Worm (Caenorhabditis elegans): ENCODE data around the gene tbb-1.

DNA sequence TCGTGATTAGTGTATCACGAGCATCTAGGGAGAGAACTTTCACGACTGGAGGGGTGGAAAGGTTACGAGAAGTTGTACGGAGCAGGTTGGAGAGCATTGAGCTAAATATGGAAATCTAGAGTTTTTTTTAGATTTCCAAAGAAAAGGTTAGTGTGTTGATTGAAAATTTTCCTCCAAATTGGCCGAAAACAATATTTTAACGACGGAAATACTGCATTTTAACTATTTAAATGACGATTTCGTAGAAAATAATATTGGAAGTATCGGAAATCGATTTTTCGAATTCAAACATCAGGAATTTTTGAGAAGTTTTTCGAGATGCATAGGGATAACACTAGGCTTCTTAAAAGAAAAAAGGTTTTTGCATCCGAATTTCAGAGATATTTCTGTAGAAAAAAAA is 16.2 kb upstream of the tbb-1 start, which contains the start of gene K01G5.10:
- TF ChIP-seq ama-1 (optimal IDR thresholded peaks at IDR 0.05) (no peak), tbx-11 (GFP tag; IDR thresholded peaks at IDR 0.05) (no peak), scrt-1 (GFP tag; IDR thresholded peaks at IDR 0.05) (no peak), ceh-36 (tag; optimal IDR thresholded peaks at IDR 0.05) (no peak), ceh-13 (GFP tag; optimal IDR thresholded peaks at IDR 0.05) (no peak), F13C5.2 (tag; optimal IDR thresholded peaks at IDR 0.05) (no peak), ets-7 (tag; optimal IDR thresholded peaks at IDR 0.05) (no peak), tra-4 (tag; optimal IDR thresholded peaks at IDR 0.05) (no peak), flt-1 (GFP tag; IDR thresholded peaks at IDR 0.05) (no peak), hmg-4 (GFP tag; optimal IDR thresholded peaks at IDR 0.05) (no peak), tbx-37 (GFP tag; conservative IDR thresholded peaks at IDR 0.05) (no peak)

All from whole organism, early embryonic.